Fruit fly (Drosophila melanogaster) whole organism, prepupa: ENCODE measurements around the gene mask.

ENCODE experiments used
- CG3032 ChIP-seq: fragments of 200-800 bp; optimal IDR thresholded peaks from 2 replicates; lab custom pipeline; 2019; ENCODE audit warnings: missing biosample characterization, mild to moderate bottlenecking, missing genetic modification characterization, moderate library complexity
- CG31627 ChIP-seq: fragments of 200-800 bp; sonication (Bioruptor generic); optimal IDR thresholded peaks from 3 replicates; lab custom pipeline; 2016; ENCODE audit warnings: missing biosample characterization, missing genetic modification characterization
- Met ChIP-seq: fragments of 200-800 bp; sonication (Bioruptor generic); optimal IDR thresholded peaks from 3 replicates; lab custom pipeline; 2016; ENCODE audit warnings: missing biosample characterization, missing genetic modification characterization

- no peak for TF ChIP-seq Met (GFP tag; lab: Kevin White, UChicago)
- TF ChIP-seq CG3032 (tag; lab: Kevin White, UChicago), result no peak
- TF ChIP-seq CG31627 (GFP tag; lab: Kevin White, UChicago), result no peak
Observed at dm6 chr3R:24275463-24275862, 45.1 kb downstream of the mask start.
